Worm (Caenorhabditis elegans): ENCODE measurements around the gene R04B3.1.

The R04B3.1 gene

DNA sequence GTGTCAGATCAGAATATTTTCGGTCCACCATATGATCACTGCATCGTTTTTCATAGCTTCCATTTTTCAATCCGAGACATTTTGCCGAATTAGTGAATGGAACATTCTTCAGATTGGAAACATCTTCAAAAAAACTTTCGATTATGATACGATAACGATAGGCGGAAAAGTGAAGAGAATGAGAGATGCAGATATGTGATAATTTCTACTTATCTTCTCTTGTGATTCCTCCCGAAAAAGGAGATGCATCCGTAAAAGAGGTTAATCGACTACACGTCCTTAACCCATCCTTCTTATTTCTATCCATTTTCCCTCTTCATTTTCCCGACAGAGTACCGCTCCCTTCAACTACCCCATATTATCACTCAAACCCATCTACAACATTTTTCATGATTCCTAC is 11.9 kb upstream of the R04B3.1 start, which contains the start of gene K02E10.4:
Gene K02E10.4, plus strand, starts transcription at position 186 of the 400 bp plus-strand sequence.
- TF ChIP-seq nhr-23 (tag; optimal IDR thresholded peaks at IDR 0.05) (peak; percentile 46), nhr-11 (tag; optimal IDR thresholded peaks at IDR 0.05) (no peak), ceh-16 (tag; optimal IDR thresholded peaks at IDR 0.05) (no peak), nhr-67 (tag; optimal IDR thresholded peaks at IDR 0.05) (no peak)

DNA sequence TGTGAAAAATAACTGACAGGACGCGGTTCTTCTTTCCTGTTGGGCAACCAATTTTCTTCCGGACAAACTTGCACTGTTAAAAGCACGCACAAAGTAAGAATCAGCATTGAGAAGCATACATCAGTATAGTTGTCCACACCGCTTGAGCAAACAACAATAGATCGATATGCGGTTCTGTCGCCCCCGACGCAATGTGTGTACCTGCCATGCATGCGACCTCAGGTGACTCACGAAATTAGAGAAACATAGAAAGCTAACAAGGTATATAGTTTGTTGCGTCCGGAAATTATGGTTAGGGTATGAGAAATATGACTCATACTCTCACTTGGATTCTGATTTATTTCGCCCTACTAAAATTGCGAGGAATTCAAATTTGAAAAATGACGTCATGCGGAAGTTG is 11.4 kb upstream of the R04B3.1 start, which contains the start of gene K02E10.6:
Gene K02E10.6, minus strand, starts transcription at position 149 of the 400 bp plus-strand sequence.
- TF ChIP-seq sea-2 (GFP tag; optimal IDR thresholded peaks at IDR 0.05) = no peak
- no peak for TF ChIP-seq nhr-43 (tag; optimal IDR thresholded peaks at IDR 0.05; ENCODE audit: poor library complexity, severe bottlenecking)
- no peak for TF ChIP-seq fkh-10 (GFP tag; optimal IDR thresholded peaks at IDR 0.05)
- TF ChIP-seq pqm-1 (tag; optimal IDR thresholded peaks at IDR 0.05) = peak; percentile 9
- no peak for TF ChIP-seq egl-27 (tag; optimal IDR thresholded peaks at IDR 0.05)

DNA sequence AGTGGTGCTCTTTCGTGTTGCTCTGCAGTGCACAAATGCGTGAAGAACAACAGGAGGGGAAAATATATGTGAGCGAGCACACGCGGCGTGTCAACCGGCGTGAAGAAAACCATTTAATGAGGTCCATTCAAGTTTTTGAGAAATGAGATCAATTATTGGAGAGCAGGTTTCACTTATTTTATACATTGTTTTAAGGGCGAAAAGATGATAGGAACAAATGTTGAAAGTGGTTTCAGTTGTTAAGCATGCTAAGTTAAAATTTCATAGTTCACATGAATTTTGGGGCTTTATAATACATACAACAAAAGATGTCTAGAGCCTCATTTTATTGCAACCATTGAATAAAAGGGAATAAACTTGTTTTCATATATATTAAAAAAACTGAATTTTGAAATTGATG is 7.6 kb upstream of the R04B3.1 start, which contains the start of gene K02E10.5:
Gene K02E10.5, minus strand, starts transcription at position 101 of the 400 bp plus-strand sequence.
- TF ChIP-seq ztf-4 (tag; optimal IDR thresholded peaks at IDR 0.05) (no peak), egl-27 (tag; optimal IDR thresholded peaks at IDR 0.05) (no peak), nhr-67 (tag; optimal IDR thresholded peaks at IDR 0.05) (no peak), unc-62 (GFP tag; optimal IDR thresholded peaks at IDR 0.05) (no peak), ztf-11 (tag; optimal IDR thresholded peaks at IDR 0.05) (no peak), mdl-1 (tag; optimal IDR thresholded peaks at IDR 0.05) (no peak), fkh-10 (GFP tag; optimal IDR thresholded peaks at IDR 0.05) (no peak), jun-1 (tag; optimal IDR thresholded peaks at IDR 0.05) (no peak), nhr-237 (tag; optimal IDR thresholded peaks at IDR 0.05) (no peak), snpc-4 (tag; optimal IDR thresholded peaks at IDR 0.05) (no peak), nhr-28 (tag; optimal IDR thresholded peaks at IDR 0.05) (no peak), eor-1 (tag; optimal IDR thresholded peaks at IDR 0.05) (no peak), ZK546.5 (tag; optimal IDR thresholded peaks at IDR 0.05) (no peak), nhr-77 (tag; optimal IDR thresholded peaks at IDR 0.05) (no peak), nhr-12 (tag; optimal IDR thresholded peaks at IDR 0.05) (no peak), nhr-23 (tag; optimal IDR thresholded peaks at IDR 0.05) (no peak)

DNA sequence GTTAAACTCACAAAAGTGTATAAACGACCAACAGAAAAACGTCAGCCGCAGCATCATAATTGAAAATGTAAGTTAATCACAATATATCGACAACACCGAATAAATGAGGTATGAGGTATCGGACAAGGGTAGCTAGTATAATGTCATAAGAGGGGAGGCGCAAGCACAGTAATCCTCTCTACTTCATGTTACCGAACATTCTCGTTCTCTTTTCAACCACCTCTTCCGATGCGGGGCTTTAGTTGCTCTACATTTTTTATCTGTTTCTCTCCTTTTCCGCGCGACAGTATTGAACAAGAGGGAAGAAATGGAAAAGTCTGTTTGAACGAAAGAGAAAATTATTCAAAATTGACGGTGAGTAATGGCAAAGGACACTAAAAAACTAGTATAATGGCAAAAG is 4.7 kb upstream of the R04B3.1 start, which contains the start of gene R04B3.3:
Gene R04B3.3, minus strand, starts transcription at position 101 of the 400 bp plus-strand sequence.
- TF ChIP-seq R02D3.7 (tag; optimal IDR thresholded peaks at IDR 0.05) = no peak
- no peak for TF ChIP-seq unc-39 (tag; optimal IDR thresholded peaks at IDR 0.05)
- no peak for TF ChIP-seq fkh-10 (GFP tag; optimal IDR thresholded peaks at IDR 0.05)
- no peak for TF ChIP-seq fos-1 (tag; optimal IDR thresholded peaks at IDR 0.05)
- no peak for TF ChIP-seq egl-5 (tag; optimal IDR thresholded peaks at IDR 0.05)
- TF ChIP-seq lin-15B (tag; optimal IDR thresholded peaks at IDR 0.05) = no peak

DNA sequence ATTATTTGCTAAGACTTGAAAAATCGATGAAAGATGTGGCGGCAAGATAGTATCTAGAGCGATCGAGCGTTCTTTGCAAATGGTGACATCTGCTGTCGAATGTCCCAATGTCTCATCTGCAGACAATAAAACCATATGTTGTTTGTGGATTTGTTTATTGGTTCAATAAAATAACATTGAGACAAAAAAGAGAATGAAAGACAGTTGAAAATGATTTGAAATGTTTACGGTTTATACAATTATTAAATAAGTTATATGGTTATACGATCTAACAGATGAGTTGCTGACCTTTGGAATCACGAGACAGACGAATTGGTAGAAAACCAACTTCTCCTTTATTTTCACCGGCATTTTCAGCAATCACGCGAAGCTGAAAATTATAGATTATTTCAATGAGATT is 2.4 kb upstream of the R04B3.1 start, which contains the start of gene R04B3.2:
Gene R04B3.2, minus strand, starts transcription at position 101 of the 400 bp plus-strand sequence.
- no peak for TF ChIP-seq ama-1 (optimal IDR thresholded peaks at IDR 0.05)
- TF ChIP-seq ceh-82 (tag; optimal IDR thresholded peaks at IDR 0.05) = no peak
- TF ChIP-seq mml-1 (tag; optimal IDR thresholded peaks at IDR 0.05) = no peak
- TF ChIP-seq mdl-1 (tag; optimal IDR thresholded peaks at IDR 0.05) = no peak

DNA sequence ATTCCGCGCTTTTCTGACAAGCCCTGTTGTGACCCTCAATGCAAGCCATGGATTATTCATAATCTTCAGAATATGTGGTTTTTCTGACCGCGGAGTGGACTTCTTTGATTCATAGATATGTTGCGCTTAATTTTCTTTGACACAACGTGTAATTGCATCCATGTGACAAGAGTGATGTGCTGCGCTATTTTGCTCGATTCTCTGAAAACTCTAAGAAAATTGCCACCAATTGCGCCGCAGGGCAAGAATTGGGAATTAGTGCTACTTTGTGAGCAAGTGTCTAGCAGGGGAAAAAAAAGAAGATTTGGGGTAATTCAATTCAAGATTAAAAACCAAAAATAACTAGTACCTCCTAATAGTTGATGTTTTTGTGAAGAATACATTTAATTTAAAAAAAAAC is 7.1 kb downstream of the R04B3.1 start:
- TF ChIP-seq nhr-237 (tag; optimal IDR thresholded peaks at IDR 0.05) = no peak
- TF ChIP-seq aly-2 (tag; optimal IDR thresholded peaks at IDR 0.05) = no peak
- no peak for TF ChIP-seq nhr-25 (tag; optimal IDR thresholded peaks at IDR 0.05)
- TF ChIP-seq sea-2 (GFP tag; optimal IDR thresholded peaks at IDR 0.05) = no peak
- no peak for TF ChIP-seq ama-1 (optimal IDR thresholded peaks at IDR 0.05)
- no peak for TF ChIP-seq ceh-16 (tag; optimal IDR thresholded peaks at IDR 0.05)
- TF ChIP-seq elt-3 (tag; optimal IDR thresholded peaks at IDR 0.05) = no peak
- TF ChIP-seq ceh-28 (tag; optimal IDR thresholded peaks at IDR 0.05) = no peak
- no peak for TF ChIP-seq hmg-11 (tag; optimal IDR thresholded peaks at IDR 0.05)
- no peak for TF ChIP-seq lsy-12 (tag; optimal IDR thresholded peaks at IDR 0.05)
- no peak for TF ChIP-seq nhr-12 (tag; optimal IDR thresholded peaks at IDR 0.05)
- no peak for TF ChIP-seq skn-1 (tag; optimal IDR thresholded peaks at IDR 0.05)
- no peak for TF ChIP-seq ZK546.5 (tag; optimal IDR thresholded peaks at IDR 0.05)
- no peak for TF ChIP-seq fkh-2 (tag; optimal IDR thresholded peaks at IDR 0.05)
